Worm (Caenorhabditis elegans) whole organism, early embryonic: ENCODE data around the gene col-166.

Experiments used
- B0310.2 ChIP-seq: sonication (generic microtip); optimal IDR thresholded peaks from 2 replicates; lab custom pipeline; 2016; ENCODE audit warnings: mild to moderate bottlenecking, missing genetic modification characterization, missing compliant biosample characterization
- F13C5.2 ChIP-seq: sonication (generic microtip); optimal IDR thresholded peaks from 2 replicates; lab custom pipeline; 2017; ENCODE audit warnings: mild to moderate bottlenecking, missing genetic modification characterization, inconsistent platforms, missing compliant biosample characterization
- aly-1 ChIP-seq: sonication (generic microtip); optimal IDR thresholded peaks from 2 replicates; lab custom pipeline; 2016; ENCODE audit warnings: missing genetic modification characterization, missing compliant biosample characterization
- ama-1 ChIP-seq: fragments of 150-350 bp; optimal IDR thresholded peaks from 2 replicates; lab custom pipeline; 2014
- ceh-13 ChIP-seq: fragments of 200-800 bp; sonication (Bioruptor generic); optimal IDR thresholded peaks from 2 replicates; lab custom pipeline; 2018; ENCODE audit warnings: mild to moderate bottlenecking, missing genetic modification characterization, missing compliant biosample characterization
- ceh-36 ChIP-seq: sonication (generic microtip); optimal IDR thresholded peaks from 2 replicates; lab custom pipeline; 2016; ENCODE audit warnings: missing genetic modification characterization, inconsistent platforms, missing compliant biosample characterization
- ets-7 ChIP-seq: sonication (generic microtip); optimal IDR thresholded peaks from 2 replicates; lab custom pipeline; 2016; ENCODE audit warnings: missing genotype, missing genetic modification characterization, missing compliant biosample characterization
- flt-1 ChIP-seq: fragments of 200-800 bp; sonication (Bioruptor generic); IDR thresholded peaks from 2 replicates; pipeline ENCODE4 v1.3.6; 2022; ENCODE audit warnings: missing genetic modification characterization, missing compliant biosample characterization
- hmbx-1 ChIP-seq: sonication (generic microtip); optimal IDR thresholded peaks from 2 replicates; lab custom pipeline; 2016; ENCODE audit warnings: mild to moderate bottlenecking, missing genetic modification characterization, missing compliant biosample characterization
- hmg-4 ChIP-seq: fragments of 200-800 bp; sonication (Bioruptor generic); optimal IDR thresholded peaks from 2 replicates; lab custom pipeline; 2018; ENCODE audit warnings: mild to moderate bottlenecking, missing genetic modification characterization, missing compliant biosample characterization
- hnd-1 ChIP-seq: sonication (generic microtip); optimal IDR thresholded peaks from 2 replicates; lab custom pipeline; 2016; ENCODE audit warnings: missing genetic modification characterization, missing compliant biosample characterization
- pes-1 ChIP-seq: fragments of 200-800 bp; sonication (Bioruptor generic); IDR thresholded peaks from 2 replicates; pipeline ENCODE4 v1.3.6; 2022; ENCODE audit warnings: missing genetic modification reagents, missing genetic modification characterization, missing compliant biosample characterization
- scrt-1 ChIP-seq: fragments of 200-800 bp; sonication (Bioruptor generic); IDR thresholded peaks from 2 replicates; pipeline ENCODE4 v1.3.6; 2022; ENCODE audit warnings: missing genetic modification characterization, missing compliant biosample characterization
- sea-1 ChIP-seq: fragments of 200-800 bp; sonication (Bioruptor generic); conservative IDR thresholded peaks from 2 replicates; pipeline ENCODE4 v1.3.6; 2022; ENCODE audit warnings: missing genetic modification characterization, missing compliant biosample characterization
- tbx-11 ChIP-seq: fragments of 200-800 bp; sonication (Bioruptor generic); IDR thresholded peaks from 2 replicates; pipeline ENCODE4 v1.3.6; 2022; ENCODE audit warnings: missing genetic modification characterization, missing compliant biosample characterization
- tbx-37 ChIP-seq: fragments of 200-800 bp; sonication (Bioruptor generic); conservative IDR thresholded peaks from 2 replicates; pipeline ENCODE4 v1.3.6; 2022; ENCODE audit warnings: missing genetic modification reagents, missing genetic modification characterization, missing compliant biosample characterization
- tra-4 ChIP-seq: sonication (generic microtip); optimal IDR thresholded peaks from 2 replicates; lab custom pipeline; 2017; ENCODE audit warnings: missing genetic modification characterization, missing compliant biosample characterization

Gene col-166

DNA sequence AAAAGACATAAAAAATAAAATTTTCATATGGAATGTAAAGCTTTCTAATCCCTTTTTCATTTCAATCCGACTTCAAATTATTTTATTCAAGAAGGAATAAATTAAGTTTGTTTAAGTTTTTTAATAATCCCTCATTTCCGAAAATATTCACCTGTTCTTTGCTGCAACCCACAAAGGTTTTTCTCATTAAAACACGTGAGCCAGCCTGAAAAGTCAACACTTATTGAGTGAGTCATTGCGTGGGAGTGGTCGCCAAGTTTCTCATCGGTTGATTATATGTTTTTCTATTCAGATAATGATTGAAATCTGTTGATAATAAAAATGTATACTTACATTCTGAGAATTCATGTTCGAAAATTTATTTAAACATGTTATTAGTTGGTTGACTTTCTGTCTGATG is 34.3 kb upstream of the col-166 start:
- no peak for TF ChIP-seq flt-1 (GFP tag; lab: Robert Waterston, UW)
- no peak for TF ChIP-seq sea-1 (GFP tag; lab: Robert Waterston, UW)
- no peak for TF ChIP-seq ama-1 (lab: Kevin White, UChicago)
- no peak for TF ChIP-seq hmbx-1 (tag; lab: Kevin White, UChicago)
- TF ChIP-seq B0310.2 (tag; lab: Kevin White, UChicago) = no peak
- no peak for TF ChIP-seq tbx-37
- TF ChIP-seq tra-4 (tag; lab: Kevin White, UChicago) = no peak
- TF ChIP-seq F13C5.2 (tag; lab: Kevin White, UChicago) = no peak
- TF ChIP-seq ets-7 (tag; lab: Kevin White, UChicago) = no peak
- no peak for TF ChIP-seq hnd-1
- no peak for TF ChIP-seq scrt-1
- no peak for TF ChIP-seq ceh-13 (GFP tag; lab: Kevin White, UChicago)
- no peak for TF ChIP-seq ceh-36

DNA sequence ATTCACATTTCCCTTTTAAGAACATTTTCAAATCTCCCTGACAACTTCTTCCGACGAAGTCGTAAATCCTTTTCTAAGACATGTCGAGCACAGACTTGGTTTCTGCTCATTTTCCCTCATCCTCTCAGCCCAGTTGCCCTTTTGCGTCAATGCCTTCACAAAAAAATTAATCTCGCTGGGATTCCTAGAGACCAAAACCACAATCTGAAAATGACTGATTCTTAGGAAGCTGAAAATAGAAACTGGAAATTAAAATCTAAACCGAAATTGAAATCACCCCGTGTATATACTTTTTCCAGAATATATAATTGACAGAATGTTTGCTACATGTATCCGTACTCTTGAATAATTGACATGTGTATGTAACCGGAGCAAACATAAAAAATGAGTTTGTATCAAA is 32.8 kb upstream of the col-166 start:
- TF ChIP-seq scrt-1 (no peak), flt-1 (GFP tag; lab: Robert Waterston, UW) (no peak), aly-1 (tag; lab: Kevin White, UChicago) (no peak), ets-7 (tag; lab: Kevin White, UChicago) (no peak)

DNA sequence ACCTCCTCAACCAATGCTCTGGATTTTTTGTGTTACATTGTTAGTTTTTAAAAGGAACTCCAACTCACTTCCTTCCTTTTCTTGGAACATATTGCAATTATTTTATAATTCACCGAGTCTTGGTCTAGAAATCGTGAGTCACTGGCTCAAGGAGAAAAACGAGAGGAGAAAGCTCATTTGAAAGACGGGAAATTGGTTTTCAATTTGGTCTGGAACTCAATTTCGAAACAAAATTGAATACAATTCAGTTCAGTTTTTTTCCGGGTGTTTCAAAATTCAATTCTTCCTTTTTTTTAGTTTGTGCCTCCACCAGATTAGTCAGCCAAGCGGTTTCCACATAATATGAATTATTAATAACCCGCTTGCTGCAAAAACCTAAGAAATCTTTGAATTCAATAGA is 31.9 kb upstream of the col-166 start:
- TF ChIP-seq hnd-1 = no peak

DNA sequence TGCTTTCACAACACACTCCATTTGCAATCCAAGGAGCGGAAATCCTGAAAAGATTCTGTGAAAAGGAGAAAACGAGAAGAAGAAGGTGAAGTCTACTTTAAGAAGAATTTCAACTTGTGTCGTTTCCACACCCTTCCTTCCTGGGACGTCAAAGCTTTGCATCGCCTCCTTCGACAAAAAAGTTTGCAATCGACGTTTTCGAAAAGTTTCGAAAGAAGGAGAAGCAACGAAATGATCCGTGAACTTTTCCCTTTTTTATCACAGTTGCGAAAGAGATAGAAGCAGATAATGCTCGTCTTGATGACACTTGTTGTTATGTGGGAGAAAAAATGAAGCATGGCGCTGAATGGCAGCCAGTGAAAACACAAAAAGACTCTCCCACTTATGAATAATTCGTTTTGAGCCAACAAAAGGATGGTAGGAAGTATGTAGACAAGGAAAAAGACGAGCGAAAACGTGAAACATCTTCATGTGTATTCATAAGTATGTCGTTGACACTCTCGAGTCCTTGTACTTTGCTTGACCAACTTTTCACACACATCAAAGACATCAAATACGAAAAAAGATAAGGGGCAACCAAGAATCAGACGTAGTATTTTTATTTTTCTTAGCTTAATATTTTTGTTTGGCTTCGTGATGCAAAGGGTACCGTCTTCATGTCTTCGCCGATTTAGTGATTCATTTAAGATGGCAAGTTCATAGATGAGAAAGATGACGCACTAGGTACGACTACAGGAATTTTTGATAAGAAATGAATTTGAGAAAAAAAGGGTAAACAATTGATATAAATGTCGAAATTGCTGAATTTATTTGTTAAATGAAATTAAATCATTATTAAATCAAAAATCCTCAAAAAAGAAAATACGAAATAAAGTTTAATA is 30.8 kb upstream of the col-166 start:
- TF ChIP-seq F13C5.2 (tag; lab: Kevin White, UChicago) (no peak), hnd-1 (no peak), ama-1 (lab: Kevin White, UChicago) (no peak), ceh-13 (GFP tag; lab: Kevin White, UChicago) (no peak), scrt-1 (no peak), hmbx-1 (tag; lab: Kevin White, UChicago) (no peak), hmg-4 (GFP tag; lab: Kevin White, UChicago) (no peak), tra-4 (tag; lab: Kevin White, UChicago) (no peak), tbx-37 (no peak), pes-1 (no peak), tbx-11 (no peak), aly-1 (tag; lab: Kevin White, UChicago) (no peak), ets-7 (tag; lab: Kevin White, UChicago) (no peak), ceh-36 (no peak), flt-1 (GFP tag; lab: Robert Waterston, UW) (no peak), B0310.2 (tag; lab: Kevin White, UChicago) (no peak), sea-1 (GFP tag; lab: Robert Waterston, UW) (no peak)

DNA sequence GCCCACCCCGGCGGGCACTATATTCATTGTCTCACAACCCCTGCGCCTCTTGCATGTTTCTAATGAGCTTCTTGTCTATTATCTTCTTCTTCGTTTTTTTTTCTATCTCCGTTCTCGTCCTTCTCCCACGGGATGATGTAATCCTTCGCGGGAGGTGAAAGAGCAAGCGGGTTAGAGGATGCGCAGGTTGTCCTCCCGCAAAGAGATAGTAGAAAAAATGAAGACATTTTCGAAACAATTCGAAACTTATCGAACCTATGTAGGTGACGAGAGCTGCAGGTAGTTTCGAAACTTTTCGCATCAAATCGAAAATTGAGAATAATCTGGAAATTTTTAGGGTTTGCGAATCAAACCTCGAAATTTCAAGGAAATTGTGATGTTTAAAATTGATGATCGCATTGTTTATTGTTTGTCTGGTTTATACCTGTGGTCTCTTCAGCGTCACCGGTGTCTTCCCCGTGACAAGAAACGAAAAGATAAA is 29.5 kb upstream of the col-166 start:
- no peak for TF ChIP-seq hnd-1
- no peak for TF ChIP-seq F13C5.2 (tag; lab: Kevin White, UChicago)
- no peak for TF ChIP-seq sea-1 (GFP tag; lab: Robert Waterston, UW)
- no peak for TF ChIP-seq tbx-37
- no peak for TF ChIP-seq hmbx-1 (tag; lab: Kevin White, UChicago)
- TF ChIP-seq tbx-11 = no peak
- TF ChIP-seq flt-1 (GFP tag; lab: Robert Waterston, UW) = no peak
- no peak for TF ChIP-seq pes-1
- TF ChIP-seq aly-1 (tag; lab: Kevin White, UChicago) = no peak
- no peak for TF ChIP-seq scrt-1
- TF ChIP-seq ceh-13 (GFP tag; lab: Kevin White, UChicago) = no peak
- no peak for TF ChIP-seq hmg-4 (GFP tag; lab: Kevin White, UChicago)

DNA sequence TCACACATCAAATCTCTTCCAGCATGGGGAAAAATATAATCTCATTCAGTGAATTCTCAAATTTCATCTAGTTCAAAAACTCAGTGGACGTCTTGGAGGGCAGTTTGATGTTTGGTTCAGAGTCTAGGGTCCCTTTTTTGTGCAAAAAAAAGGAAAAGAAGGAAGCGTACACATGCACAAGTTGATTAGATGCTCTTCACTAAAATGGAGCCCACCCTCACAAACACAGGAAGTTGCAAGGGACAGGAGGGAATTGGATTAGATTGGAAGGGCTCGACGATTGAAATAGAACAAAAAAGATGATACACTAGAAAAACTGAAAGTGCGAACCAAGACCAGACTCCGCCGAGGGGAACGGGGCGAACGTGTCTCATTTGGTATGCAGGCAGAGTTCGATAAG is 28.9 kb upstream of the col-166 start:
- TF ChIP-seq tbx-37 (no peak), pes-1 (no peak), ceh-13 (GFP tag; lab: Kevin White, UChicago) (no peak), hnd-1 (no peak), scrt-1 (no peak), ama-1 (lab: Kevin White, UChicago) (no peak), F13C5.2 (tag; lab: Kevin White, UChicago) (no peak), aly-1 (tag; lab: Kevin White, UChicago) (no peak), tbx-11 (no peak), flt-1 (GFP tag; lab: Robert Waterston, UW) (no peak), sea-1 (GFP tag; lab: Robert Waterston, UW) (no peak), ceh-36 (no peak), ets-7 (tag; lab: Kevin White, UChicago) (no peak), hmg-4 (GFP tag; lab: Kevin White, UChicago) (no peak), hmbx-1 (tag; lab: Kevin White, UChicago) (no peak), B0310.2 (tag; lab: Kevin White, UChicago) (no peak), tra-4 (tag; lab: Kevin White, UChicago) (no peak)

DNA sequence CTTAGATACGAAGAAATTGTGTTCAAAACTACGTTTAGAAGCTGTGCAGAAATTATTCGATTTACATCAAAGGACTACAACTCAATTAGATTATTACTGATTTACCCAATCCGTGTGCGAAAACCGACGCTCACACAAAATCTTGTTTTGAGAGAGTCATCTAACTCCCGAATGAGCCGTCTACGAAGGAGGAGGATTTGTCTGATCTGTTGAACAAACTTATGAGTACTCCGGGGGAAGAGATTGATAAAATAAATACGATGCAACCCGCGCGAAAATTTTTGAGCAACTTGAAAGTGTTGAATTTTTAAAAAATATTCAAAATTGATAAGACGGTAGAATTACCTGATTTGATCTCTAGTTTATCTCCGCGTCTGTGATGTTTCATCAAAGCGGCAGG is 28.5 kb upstream of the col-166 start:
- TF ChIP-seq hmbx-1 (tag; lab: Kevin White, UChicago) (no peak), tbx-37 (no peak), pes-1 (no peak), ceh-13 (GFP tag; lab: Kevin White, UChicago) (no peak), sea-1 (GFP tag; lab: Robert Waterston, UW) (no peak)
